Fruit fly (Drosophila melanogaster): Measurements from ENCODE around the gene CG4686.
A peak's percentile ranks its signal among the peaks of the same experiment; 100 is the strongest.

DNA sequence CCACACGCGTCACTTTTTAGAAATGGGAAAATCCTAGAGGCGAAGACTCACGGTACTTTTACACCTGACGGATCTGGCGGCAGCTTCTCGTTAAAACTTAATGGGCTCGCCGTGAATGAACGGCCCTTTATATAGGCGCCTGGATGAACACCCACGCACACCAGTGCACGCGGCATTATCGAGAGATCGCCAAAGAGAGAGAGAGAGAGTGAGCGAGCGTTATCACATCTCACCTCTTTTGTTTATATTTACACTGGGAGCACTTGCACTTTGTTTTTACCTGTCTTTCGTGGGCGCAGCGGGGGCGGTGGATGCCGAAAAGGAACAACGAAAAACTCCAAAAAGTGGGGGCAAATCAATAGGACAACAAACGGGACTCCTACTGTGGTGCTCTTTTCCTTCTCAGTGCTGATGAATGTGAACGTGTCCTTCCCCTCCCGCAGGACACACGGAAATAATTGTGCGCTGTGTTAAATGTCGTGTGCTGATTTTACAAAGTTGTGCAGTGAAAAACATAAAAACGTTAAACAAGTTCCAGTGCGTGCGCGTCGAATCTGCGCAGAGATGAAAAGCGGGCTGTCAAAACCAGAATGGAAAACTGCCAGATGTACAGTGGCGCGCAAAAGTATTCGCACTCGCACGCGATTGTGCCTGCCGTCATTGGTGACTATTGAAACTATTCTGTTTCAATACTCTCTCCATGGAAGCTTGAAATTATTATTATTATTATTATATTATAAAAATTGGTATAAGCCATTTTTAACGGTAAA is 11.0 kb downstream of the CG4686 start, which contains the start of gene Mrp5:
- TF ChIP-seq CG5180 (GFP tag; optimal IDR thresholded peaks at IDR 0.05), result peak; percentile 11
- TF ChIP-seq CTCF (GFP tag; optimal IDR thresholded peaks at IDR 0.05), result no peak
- TF ChIP-seq CG3847 (GFP tag; IDR thresholded peaks at IDR 0.05), result no peak; the same call in 1 of the 2 replicates
- peak; percentile 4 for TF ChIP-seq Nf-YB (GFP tag; optimal IDR thresholded peaks at IDR 0.05)
- no peak for TF ChIP-seq Hr78 (GFP tag; optimal IDR thresholded peaks at IDR 0.05)
- no peak for TF ChIP-seq CG7786 (GFP tag; optimal IDR thresholded peaks at IDR 0.05)
- TF ChIP-seq CG12942 (GFP tag; optimal IDR thresholded peaks at IDR 0.05), result peak; percentile 23
- TF ChIP-seq CG10209 (GFP tag; optimal IDR thresholded peaks at IDR 0.05), result peak; percentile 4
- TF ChIP-seq CG15514 (GFP tag; optimal IDR thresholded peaks at IDR 0.05), result peak; percentile 32
- peak; percentile 5 for TF ChIP-seq org-1 (GFP tag; optimal IDR thresholded peaks at IDR 0.05)
- TF ChIP-seq CG7987 (GFP tag; optimal IDR thresholded peaks at IDR 0.05), result peak; percentile 17
- TF ChIP-seq Sry-δ (GFP tag; optimal IDR thresholded peaks at IDR 0.05), result no peak

Data from whole organism, embryonic.